Fruit fly (Drosophila melanogaster): ENCODE measurements around the gene CG13599.
A peak's percentile ranks its signal among the peaks of the same experiment; 100 is the strongest.

CG13599 gene

dm6 chr3R:23931095-23931728, at the start of gene CG13599, which contains the start of gene Rpt2:
TSS of gene CG13599 (plus strand) at chr3R:23931639.
TSS of gene Rpt2 (minus strand) at chr3R:23931558.
- TF ChIP-seq noc (tag; optimal IDR thresholded peaks at IDR 0.05): no peak

dm6 chr3R:23884088-23884727, 47.2 kb upstream of the CG13599 start:
- no peak for TF ChIP-seq noc (tag; optimal IDR thresholded peaks at IDR 0.05)

- no peak for TF ChIP-seq noc (tag; optimal IDR thresholded peaks at IDR 0.05)
Measured at dm6 chr3R:23885182-23885581, 46.3 kb upstream of the CG13599 start.

- TF ChIP-seq noc (tag; optimal IDR thresholded peaks at IDR 0.05): no peak
Measured at dm6 chr3R:23885660-23886059, 45.8 kb upstream of the CG13599 start.

- TF ChIP-seq noc (tag; optimal IDR thresholded peaks at IDR 0.05): peak; percentile 32
Measured at dm6 chr3R:23886270-23887095, 45.0 kb upstream of the CG13599 start.

dm6 chr3R:23887096-23887421, 44.4 kb upstream of the CG13599 start:
- peak; percentile 13 for TF ChIP-seq noc (tag; optimal IDR thresholded peaks at IDR 0.05)

dm6 chr3R:23887572-23887971, 43.9 kb upstream of the CG13599 start:
- TF ChIP-seq noc (tag; optimal IDR thresholded peaks at IDR 0.05): no peak

- no peak for TF ChIP-seq noc (tag; optimal IDR thresholded peaks at IDR 0.05)
Measured at dm6 chr3R:23888273-23889220, 42.9 kb upstream of the CG13599 start.

dm6 chr3R:23889922-23890321, 41.5 kb upstream of the CG13599 start, which contains the start of gene Pli:
TSS of gene Pli (minus strand) at chr3R:23890052.
- peak; percentile 39 for TF ChIP-seq noc (tag; optimal IDR thresholded peaks at IDR 0.05)

- no peak for TF ChIP-seq noc (tag; optimal IDR thresholded peaks at IDR 0.05)
Measured at dm6 chr3R:23890886-23891285, 40.6 kb upstream of the CG13599 start, which contains the start of gene TfIIA-S. TSS of gene TfIIA-S (minus strand) at chr3R:23891060.

dm6 chr3R:23893460-23893859, 38.0 kb upstream of the CG13599 start, which contains the start of gene tbrd-1:
TSS of gene tbrd-1 (minus strand) at chr3R:23893560.
- TF ChIP-seq noc (tag; optimal IDR thresholded peaks at IDR 0.05): no peak

dm6 chr3R:23900092-23900491, 31.3 kb upstream of the CG13599 start:
- no peak for TF ChIP-seq noc (tag; optimal IDR thresholded peaks at IDR 0.05)

dm6 chr3R:23902034-23902433, 29.4 kb upstream of the CG13599 start:
- TF ChIP-seq noc (tag; optimal IDR thresholded peaks at IDR 0.05): no peak

dm6 chr3R:23902557-23902956, 28.9 kb upstream of the CG13599 start:
- TF ChIP-seq noc (tag; optimal IDR thresholded peaks at IDR 0.05): no peak

dm6 chr3R:23903425-23903824, 28.0 kb upstream of the CG13599 start:
- TF ChIP-seq noc (tag; optimal IDR thresholded peaks at IDR 0.05): no peak

All from whole organism, larva.